Fruit fly (Drosophila melanogaster): ENCODE measurements around the gene Trc8.

Trc8 gene

dm6 chr3R:29494482-29494881, 9.1 kb downstream of the Trc8 start, which contains the start of gene FipoQ:
Gene FipoQ, plus strand, starts transcription at chr3R:29494782.
- TF ChIP-seq CG13287 (GFP tag; IDR thresholded peaks at IDR 0.05; ENCODE audit: partially characterized antibody) (no peak), vnd (GFP tag; IDR thresholded peaks at IDR 0.05; ENCODE audit: partially characterized antibody) (0 out of 3 replicates have a peak, but pooled peaks have one; percentile 9), CG10959 (GFP tag; IDR thresholded peaks at IDR 0.05) (no peak), tna (GFP tag; IDR thresholded peaks at IDR 0.05; ENCODE audit: partially characterized antibody) (0 out of 2 replicates have a peak, but pooled peaks have one; percentile 39), CrebB (tag; optimal IDR thresholded peaks at IDR 0.05) (no peak), CG17385 (GFP tag; optimal IDR thresholded peaks at IDR 0.05) (no peak), pros (GFP tag; optimal IDR thresholded peaks at IDR 0.05) (no peak), CG9817 (tag; optimal IDR thresholded peaks at IDR 0.05) (no peak), gcm (GFP tag; optimal IDR thresholded peaks at IDR 0.05) (no peak), CG17186 (GFP tag; optimal IDR thresholded peaks at IDR 0.05) (no peak), mirr (GFP tag; optimal IDR thresholded peaks at IDR 0.05) (no peak), CG8089 (GFP tag; optimal IDR thresholded peaks at IDR 0.05) (no peak), CG10654 (GFP tag; optimal IDR thresholded peaks at IDR 0.05) (no peak), CG14710 (tag; optimal IDR thresholded peaks at IDR 0.05) (no peak), Antp (GFP tag; optimal IDR thresholded peaks at IDR 0.05) (no peak), CG10543 (GFP tag; optimal IDR thresholded peaks at IDR 0.05) (no peak), CG43689 (GFP tag; IDR thresholded peaks at IDR 0.05) (no peak), z (GFP tag; IDR thresholded peaks at IDR 0.05) (0 out of 3 replicates have a peak, but pooled peaks have one; percentile 26), CG32532 (GFP tag; IDR thresholded peaks at IDR 0.05) (no peak), ind (GFP tag; optimal IDR thresholded peaks at IDR 0.05) (no peak)

- TF ChIP-seq esg (GFP tag; conservative IDR thresholded peaks at IDR 0.05) (no peak), chinmo (GFP tag; IDR thresholded peaks at IDR 0.05; ENCODE audit: partially characterized antibody) (peak; percentile 99), CG12942 (GFP tag; optimal IDR thresholded peaks at IDR 0.05) (no peak), CG15696 (tag; optimal IDR thresholded peaks at IDR 0.05) (peak; percentile 35), Sry-β (GFP tag; optimal IDR thresholded peaks at IDR 0.05) (peak; percentile 4), CG42726 (GFP tag; IDR thresholded peaks at IDR 0.05; ENCODE audit: partially characterized antibody) (peak; percentile 45; the same call in 1 of the 2 replicates), Jarid2 (GFP tag; optimal IDR thresholded peaks at IDR 0.05) (peak; percentile 81), Dfd (GFP tag; optimal IDR thresholded peaks at IDR 0.05) (no peak), CG15601 (tag; optimal IDR thresholded peaks at IDR 0.05) (peak; percentile 26), Fer1 (GFP tag; optimal IDR thresholded peaks at IDR 0.05) (peak; percentile 18), CG18764 (GFP tag; optimal IDR thresholded peaks at IDR 0.05) (peak; percentile 37), Elba2 (GFP tag; optimal IDR thresholded peaks at IDR 0.05) (peak; percentile 14), Max (GFP tag; optimal IDR thresholded peaks at IDR 0.05) (no peak), usp (GFP tag; optimal IDR thresholded peaks at IDR 0.05) (no peak), kay (GFP tag; optimal IDR thresholded peaks at IDR 0.05) (peak; percentile 73), row (GFP tag; IDR thresholded peaks at IDR 0.05) (0 out of 3 replicates have a peak, but pooled peaks have one; percentile 17), croc (GFP tag; conservative IDR thresholded peaks at IDR 0.05) (0 out of 3 replicates have a peak, but pooled peaks have one; percentile 12), CG10267 (tag; optimal IDR thresholded peaks at IDR 0.05) (peak; percentile 24), CG15269 (tag; optimal IDR thresholded peaks at IDR 0.05) (no peak), CTCF (GFP tag; optimal IDR thresholded peaks at IDR 0.05) (peak; percentile 45), ham (GFP tag; IDR thresholded peaks at IDR 0.05) (no peak), tgo (GFP tag; IDR thresholded peaks at IDR 0.05) (no peak), CG17328 (GFP tag; IDR thresholded peaks at IDR 0.05) (0 out of 2 replicates have a peak, but pooled peaks have one; percentile 36), CG17802 (tag; optimal IDR thresholded peaks at IDR 0.05) (peak; percentile 17), MESR4 (GFP tag; optimal IDR thresholded peaks at IDR 0.05) (peak; percentile 73), Opbp (GFP tag; IDR thresholded peaks at IDR 0.05; ENCODE audit: partially characterized antibody) (peak; percentile 77), CG2129 (GFP tag; IDR thresholded peaks at IDR 0.05; ENCODE audit: partially characterized antibody) (0 out of 2 replicates have a peak, but pooled peaks have one; percentile 26), grau (tag; optimal IDR thresholded peaks at IDR 0.05) (peak; percentile 23), CG3847 (GFP tag; IDR thresholded peaks at IDR 0.05) (peak; percentile 78)
Observed at dm6 chr3R:29493242-29493944, 10.2 kb downstream of the Trc8 start, which contains the start of the genes CG2310 and Diedel. Gene CG2310, minus strand, starts transcription at chr3R:29493518. Gene Diedel, plus strand, starts transcription at chr3R:29493852.
